Fruit fly (Drosophila melanogaster): ENCODE results near the gene CG11668.

Gene CG11668

dm6 chr3R:13038075-13038474 is at the start of gene CG11668:
TSS of gene CG11668 (plus strand) at chr3R:13038375.
- no peak for TF ChIP-seq ey (GFP tag; optimal IDR thresholded peaks at IDR 0.05)
- TF ChIP-seq h (GFP tag; optimal IDR thresholded peaks at IDR 0.05): no peak
- TF ChIP-seq dmrt93B (GFP tag; optimal IDR thresholded peaks at IDR 0.05): no peak
- TF ChIP-seq Jra (GFP tag; optimal IDR thresholded peaks at IDR 0.05): no peak

- no peak for TF ChIP-seq Hr78 (GFP tag; optimal IDR thresholded peaks at IDR 0.05)
- no peak for TF ChIP-seq psq (GFP tag; optimal IDR thresholded peaks at IDR 0.05)
- no peak for TF ChIP-seq h (GFP tag; optimal IDR thresholded peaks at IDR 0.05)
- no peak for TF ChIP-seq ey (GFP tag; optimal IDR thresholded peaks at IDR 0.05)
- no peak for TF ChIP-seq CrebA (GFP tag; optimal IDR thresholded peaks at IDR 0.05; ENCODE audit: borderline replicate concordance)
- TF ChIP-seq fru (GFP tag; optimal IDR thresholded peaks at IDR 0.05): no peak
- TF ChIP-seq Vsx2 (GFP tag; optimal IDR thresholded peaks at IDR 0.05; ENCODE audit: partially characterized antibody): no peak
- TF ChIP-seq Rel (GFP tag; optimal IDR thresholded peaks at IDR 0.05): no peak
- TF ChIP-seq Rel (tag; optimal IDR thresholded peaks at IDR 0.05): no peak
- TF ChIP-seq sv (GFP tag; optimal IDR thresholded peaks at IDR 0.05): no peak
- TF ChIP-seq HLH106 (tag; optimal IDR thresholded peaks at IDR 0.05): no peak
- TF ChIP-seq N (GFP tag; optimal IDR thresholded peaks at IDR 0.05): no peak
Observed at dm6 chr3R:12988411-12988810, 49.8 kb upstream of the CG11668 start, which contains the start of gene CG14383. TSS of gene CG14383 (minus strand) at chr3R:12988511.

dm6 chr3R:12993018-12993417 is 45.2 kb upstream of the CG11668 start, which contains the start of gene yellow-f:
TSS of gene yellow-f (minus strand) at chr3R:12993201.
- no peak for TF ChIP-seq Rel (GFP tag; optimal IDR thresholded peaks at IDR 0.05)
- TF ChIP-seq Rel (tag; optimal IDR thresholded peaks at IDR 0.05): peak; percentile 88
- TF ChIP-seq jim (GFP tag; optimal IDR thresholded peaks at IDR 0.05): no peak
- no peak for TF ChIP-seq sv (GFP tag; optimal IDR thresholded peaks at IDR 0.05)

- TF ChIP-seq jim (GFP tag; optimal IDR thresholded peaks at IDR 0.05) (no peak), woc (GFP tag; optimal IDR thresholded peaks at IDR 0.05) (no peak), CG9705 (GFP tag; optimal IDR thresholded peaks at IDR 0.05) (no peak), N (GFP tag; optimal IDR thresholded peaks at IDR 0.05) (no peak), psq (GFP tag; optimal IDR thresholded peaks at IDR 0.05) (no peak), Hr78 (GFP tag; optimal IDR thresholded peaks at IDR 0.05) (no peak), pan (optimal IDR thresholded peaks at IDR 0.05) (no peak), OdsH (GFP tag; optimal IDR thresholded peaks at IDR 0.05) (no peak), Jra (GFP tag; optimal IDR thresholded peaks at IDR 0.05) (no peak), Mio (GFP tag; optimal IDR thresholded peaks at IDR 0.05) (no peak), Dfd (GFP tag; optimal IDR thresholded peaks at IDR 0.05) (no peak), rgr (GFP tag; optimal IDR thresholded peaks at IDR 0.05) (no peak), Abd-B (GFP tag; optimal IDR thresholded peaks at IDR 0.05) (no peak), fru (GFP tag; optimal IDR thresholded peaks at IDR 0.05) (no peak), tai (GFP tag; optimal IDR thresholded peaks at IDR 0.05) (no peak)
Observed at dm6 chr3R:12995047-12995446, 43.1 kb upstream of the CG11668 start, which contains the start of gene yellow-f2. TSS of gene yellow-f2 (minus strand) at chr3R:12995147.

- no peak for TF ChIP-seq Rel (GFP tag; optimal IDR thresholded peaks at IDR 0.05)
- no peak for TF ChIP-seq Rel (tag; optimal IDR thresholded peaks at IDR 0.05)
- TF ChIP-seq Mio (GFP tag; optimal IDR thresholded peaks at IDR 0.05): no peak
- TF ChIP-seq dmrt93B (GFP tag; optimal IDR thresholded peaks at IDR 0.05): no peak
- no peak for TF ChIP-seq Abd-B (GFP tag; optimal IDR thresholded peaks at IDR 0.05)
- TF ChIP-seq tai (GFP tag; optimal IDR thresholded peaks at IDR 0.05): no peak
- TF ChIP-seq Vsx2 (GFP tag; optimal IDR thresholded peaks at IDR 0.05; ENCODE audit: partially characterized antibody): no peak
- TF ChIP-seq brk (GFP tag; optimal IDR thresholded peaks at IDR 0.05): no peak
- TF ChIP-seq GATAd (GFP tag; optimal IDR thresholded peaks at IDR 0.05): no peak
- no peak for TF ChIP-seq usp (GFP tag; optimal IDR thresholded peaks at IDR 0.05)
Observed at dm6 chr3R:12995522-12995921, 42.7 kb upstream of the CG11668 start, which contains the start of gene CG7488. TSS of gene CG7488 (plus strand) at chr3R:12995620.

- no peak for TF ChIP-seq dsf (GFP tag; optimal IDR thresholded peaks at IDR 0.05; ENCODE audit: borderline replicate concordance)
- no peak for TF ChIP-seq foxo (GFP tag; optimal IDR thresholded peaks at IDR 0.05)
- peak; percentile 25 for TF ChIP-seq N (GFP tag; optimal IDR thresholded peaks at IDR 0.05)
- no peak for TF ChIP-seq OdsH (GFP tag; optimal IDR thresholded peaks at IDR 0.05)
- peak; percentile 7 for TF ChIP-seq psq (GFP tag; optimal IDR thresholded peaks at IDR 0.05)
- TF ChIP-seq Hnf4 (GFP tag; optimal IDR thresholded peaks at IDR 0.05): no peak
- peak; percentile 43 for TF ChIP-seq Hr83 (GFP tag; optimal IDR thresholded peaks at IDR 0.05; ENCODE audit: poor library complexity, severe bottlenecking)
- no peak for TF ChIP-seq Rel (GFP tag; optimal IDR thresholded peaks at IDR 0.05)
- peak; percentile 82 for TF ChIP-seq Rel (tag; optimal IDR thresholded peaks at IDR 0.05)
- TF ChIP-seq h (GFP tag; optimal IDR thresholded peaks at IDR 0.05): no peak
- no peak for TF ChIP-seq HLH106 (tag; optimal IDR thresholded peaks at IDR 0.05)
- no peak for TF ChIP-seq Abd-B (GFP tag; optimal IDR thresholded peaks at IDR 0.05)
- no peak for TF ChIP-seq Mio (GFP tag; optimal IDR thresholded peaks at IDR 0.05)
- TF ChIP-seq GATAd (GFP tag; optimal IDR thresholded peaks at IDR 0.05): no peak
- TF ChIP-seq jim (GFP tag; optimal IDR thresholded peaks at IDR 0.05): no peak
- peak; percentile 28 for TF ChIP-seq ey (GFP tag; optimal IDR thresholded peaks at IDR 0.05)
- no peak for TF ChIP-seq Hr78 (GFP tag; optimal IDR thresholded peaks at IDR 0.05)
- no peak for TF ChIP-seq tai (GFP tag; optimal IDR thresholded peaks at IDR 0.05)
- no peak for TF ChIP-seq CG32264 (GFP tag; optimal IDR thresholded peaks at IDR 0.05)
- TF ChIP-seq Jra (GFP tag; optimal IDR thresholded peaks at IDR 0.05): no peak
- no peak for TF ChIP-seq usp (GFP tag; optimal IDR thresholded peaks at IDR 0.05)
- no peak for TF ChIP-seq Vsx2 (GFP tag; optimal IDR thresholded peaks at IDR 0.05; ENCODE audit: partially characterized antibody)
- no peak for TF ChIP-seq sage (GFP tag; optimal IDR thresholded peaks at IDR 0.05)
- no peak for TF ChIP-seq CrebA (GFP tag; optimal IDR thresholded peaks at IDR 0.05; ENCODE audit: borderline replicate concordance)
- TF ChIP-seq br (GFP tag; optimal IDR thresholded peaks at IDR 0.05): no peak
- no peak for TF ChIP-seq CG9705 (GFP tag; optimal IDR thresholded peaks at IDR 0.05)
Observed at dm6 chr3R:12997550-12998233, 40.5 kb upstream of the CG11668 start, which contains the start of the genes CG17327, CG44194 and CG7518. TSS of gene CG17327 (minus strand) at chr3R:12997726. TSS of gene CG44194 (minus strand) at chr3R:12997726. TSS of gene CG7518 (plus strand) at chr3R:12998089.

All from whole organism, wandering third instar larva.